Fruit fly (Drosophila melanogaster): ENCODE data around the gene CG32832.

DNA sequence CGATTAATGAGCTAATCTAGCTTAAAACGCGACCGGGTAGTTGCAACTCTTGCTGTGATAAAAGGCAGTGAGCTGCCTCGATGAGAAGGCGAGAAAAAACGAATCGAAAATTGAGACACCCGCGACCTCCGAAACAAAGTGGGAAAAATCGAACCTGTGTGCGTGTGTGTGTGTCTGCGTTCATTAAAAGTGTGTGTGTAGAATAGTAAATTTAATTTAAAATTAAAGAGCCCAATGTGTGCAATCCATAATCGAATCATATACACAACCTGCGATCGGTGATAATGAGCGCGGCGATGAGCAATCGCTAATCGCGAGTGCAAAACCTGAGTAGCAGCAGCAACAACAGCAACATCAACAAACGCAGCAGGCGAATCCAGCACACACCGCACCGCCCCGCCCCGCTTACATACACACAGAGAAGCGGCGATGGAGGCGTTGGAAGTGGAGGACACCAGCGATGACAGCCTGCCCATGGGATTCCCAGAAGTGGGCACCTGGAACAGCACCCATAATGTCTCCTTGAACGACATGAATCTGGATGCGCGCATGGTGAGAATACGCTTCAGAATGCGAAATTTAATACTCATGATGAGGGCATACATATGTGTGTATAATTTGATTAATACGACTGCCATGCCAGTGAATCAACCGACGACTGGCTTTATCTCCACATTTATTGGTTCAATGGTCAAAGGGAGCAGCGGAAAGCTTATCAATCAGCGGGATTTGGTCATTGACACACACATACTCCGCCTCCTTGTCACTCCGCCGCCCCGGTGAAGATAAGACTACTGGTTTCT, 9.7 kb upstream of the CG32832 start:
- TF ChIP-seq CG8478 (optimal IDR thresholded peaks at IDR 0.05) (no peak), CTCF (optimal IDR thresholded peaks at IDR 0.05) (no peak)
